Fruit fly (Drosophila melanogaster) whole organism, embryonic: ENCODE data around the gene CG8206.

ENCODE experiments used
- BEAF-32 ChIP-seq: fragments of 200-800 bp; sonication (Bioruptor generic); optimal IDR thresholded peaks from 3 replicates; lab custom pipeline; 2017; ENCODE audit warnings: missing biosample characterization, missing genetic modification characterization, mild to moderate bottlenecking, moderate library complexity, missing genetic modification reagents
- CG13287 ChIP-seq: fragments of 200-800 bp; sonication (Bioruptor generic); IDR thresholded peaks from 2 replicates; pipeline ENCODE4 v1.3.6; 2022; ENCODE audit warnings: missing biosample characterization, missing genetic modification characterization; ENCODE audit not compliant: partially characterized antibody
- CG15514 ChIP-seq: fragments of 200-800 bp; sonication (Bioruptor generic); optimal IDR thresholded peaks from 3 replicates; lab custom pipeline; 2017; ENCODE audit warnings: missing biosample characterization, missing genetic modification characterization, mild to moderate bottlenecking, moderate library complexity, missing genetic modification reagents
- CG16813 ChIP-seq: fragments of 200-800 bp; sonication (Bioruptor generic); IDR thresholded peaks from 3 replicates; pipeline ENCODE4 v1.3.6; 2022; ENCODE audit warnings: missing biosample characterization, missing genetic modification characterization; ENCODE audit not compliant: partially characterized antibody
- CG17829 ChIP-seq: fragments of 200-800 bp; optimal IDR thresholded peaks from 2 replicates; lab custom pipeline; 2019; ENCODE audit warnings: missing biosample characterization, mild to moderate bottlenecking, missing genetic modification characterization, moderate library complexity
- CG2120 ChIP-seq: fragments of 200-800 bp; sonication (Bioruptor generic); optimal IDR thresholded peaks from 3 replicates; lab custom pipeline; 2016; ENCODE audit warnings: missing biosample characterization, missing genetic modification characterization
- CG2199 ChIP-seq: fragments of 200-800 bp; sonication (Bioruptor generic); IDR thresholded peaks from 3 replicates; pipeline ENCODE4 v1.3.6; 2022; ENCODE audit warnings: missing biosample characterization, missing genetic modification characterization
- CG2712 ChIP-seq: fragments of 200-800 bp; optimal IDR thresholded peaks from 3 replicates; lab custom pipeline; 2019; ENCODE audit warnings: missing biosample characterization, mild to moderate bottlenecking, missing genetic modification characterization, moderate library complexity
- CG30020 ChIP-seq: fragments of 200-800 bp; optimal IDR thresholded peaks from 2 replicates; lab custom pipeline; 2019; ENCODE audit warnings: missing biosample characterization, mild to moderate bottlenecking, missing genetic modification characterization, moderate library complexity
- CG32532 ChIP-seq: fragments of 200-800 bp; sonication (Bioruptor generic); IDR thresholded peaks from 2 replicates; pipeline ENCODE4 v1.3.6; 2022; ENCODE audit warnings: missing biosample characterization, missing genetic modification characterization
- CG34224 ChIP-seq: fragments of 200-800 bp; sonication (Bioruptor generic); IDR thresholded peaks from 3 replicates; pipeline ENCODE4 v1.3.6; 2022; ENCODE audit warnings: missing biosample characterization, missing genetic modification characterization; ENCODE audit not compliant: partially characterized antibody
- CG3995 ChIP-seq: fragments of 200-800 bp; sonication (Bioruptor generic); optimal IDR thresholded peaks from 3 replicates; lab custom pipeline; 2016; ENCODE audit warnings: missing biosample characterization, missing genetic modification characterization
- CG4424 ChIP-seq: fragments of 200-800 bp; sonication (Bioruptor generic); optimal IDR thresholded peaks from 3 replicates; lab custom pipeline; 2016; ENCODE audit warnings: missing biosample characterization, missing genetic modification characterization
- CG4707 ChIP-seq: fragments of 200-800 bp; sonication (Bioruptor generic); optimal IDR thresholded peaks from 2 replicates; lab custom pipeline; 2018; ENCODE audit warnings: missing biosample characterization, mild to moderate bottlenecking, missing genetic modification characterization, moderate library complexity
- CG6689 ChIP-seq: fragments of 200-800 bp; sonication (Bioruptor generic); IDR thresholded peaks from 2 replicates; pipeline ENCODE4 v1.3.6; 2022; ENCODE audit warnings: missing biosample characterization, missing genetic modification characterization
- CG6791 ChIP-seq: fragments of 200-800 bp; sonication (Bioruptor generic); IDR thresholded peaks from 3 replicates; pipeline ENCODE4 v1.3.6; 2022; ENCODE audit warnings: missing biosample characterization, missing genetic modification characterization; ENCODE audit not compliant: partially characterized antibody
- CG7963 ChIP-seq: fragments of 200-800 bp; sonication (Bioruptor generic); IDR thresholded peaks from 3 replicates; pipeline ENCODE4 v1.3.6; 2022; ENCODE audit warnings: missing biosample characterization, missing genetic modification characterization; ENCODE audit not compliant: partially characterized antibody
- CG9215 ChIP-seq: fragments of 200-800 bp; sonication (Bioruptor generic); IDR thresholded peaks from 2 replicates; pipeline ENCODE4 v1.3.6; 2022; ENCODE audit warnings: missing biosample characterization, missing genetic modification characterization
- CG9797 ChIP-seq: fragments of 200-800 bp; sonication (Bioruptor generic); optimal IDR thresholded peaks from 3 replicates; lab custom pipeline; 2018; ENCODE audit warnings: missing biosample characterization, mild to moderate bottlenecking, missing genetic modification characterization
- CG9932 ChIP-seq: fragments of 200-800 bp; sonication (Bioruptor generic); IDR thresholded peaks from 2 replicates; pipeline ENCODE4 v1.3.6; 2022; ENCODE audit warnings: missing biosample characterization, missing genetic modification characterization
- Dll ChIP-seq: fragments of 200-800 bp; sonication (Bioruptor generic); IDR thresholded peaks from 4 replicates; pipeline ENCODE4 v1.3.6; 2022; ENCODE audit warnings: missing biosample characterization, missing genetic modification characterization; ENCODE audit not compliant: partially characterized antibody
- Doc3 ChIP-seq: fragments of 200-800 bp; sonication (Bioruptor generic); IDR thresholded peaks from 3 replicates; pipeline ENCODE4 v1.3.6; 2022; ENCODE audit warnings: missing biosample characterization, missing genetic modification characterization; ENCODE audit not compliant: partially characterized antibody
- Dref ChIP-seq: fragments of 200-800 bp; sonication (Bioruptor generic); IDR thresholded peaks from 2 replicates; pipeline ENCODE4 v1.3.6; 2022; ENCODE audit warnings: missing biosample characterization, missing genetic modification characterization
- Ets65A ChIP-seq: fragments of 200-800 bp; sonication (Bioruptor generic); peaks from one replicate; lab custom pipeline; 2016; ENCODE audit warnings: missing biosample characterization, missing genetic modification characterization
- Ets97D ChIP-seq: fragments of 200-800 bp; sonication (Bioruptor generic); optimal IDR thresholded peaks from 3 replicates; lab custom pipeline; 2016; ENCODE audit warnings: missing biosample characterization, missing genetic modification characterization
- HHEX ChIP-seq: fragments of 200-800 bp; sonication (Bioruptor generic); optimal IDR thresholded peaks from 3 replicates; lab custom pipeline; 2017; ENCODE audit warnings: missing biosample characterization, mild to moderate bottlenecking, missing genetic modification characterization, missing genetic modification reagents
- HLH4C ChIP-seq: fragments of 200-800 bp; sonication (Bioruptor generic); IDR thresholded peaks from 3 replicates; pipeline ENCODE4 v1.3.6; 2022; ENCODE audit warnings: missing biosample characterization, missing genetic modification characterization; ENCODE audit not compliant: partially characterized antibody
- MESR4 ChIP-seq: fragments of 200-800 bp; sonication (Bioruptor generic); optimal IDR thresholded peaks from 2 replicates; lab custom pipeline; 2018; ENCODE audit warnings: missing biosample characterization, mild to moderate bottlenecking, missing genetic modification characterization, moderate library complexity
- Nf-YC ChIP-seq: fragments of 200-800 bp; optimal IDR thresholded peaks from 3 replicates; lab custom pipeline; 2019; ENCODE audit warnings: missing biosample characterization, mild to moderate bottlenecking, missing genetic modification characterization, moderate library complexity
- Sry-β ChIP-seq: fragments of 200-800 bp; sonication (Bioruptor generic); optimal IDR thresholded peaks from 2 replicates; lab custom pipeline; 2018; ENCODE audit warnings: missing biosample characterization, mild to moderate bottlenecking, missing genetic modification characterization, moderate library complexity
- Sry-δ ChIP-seq: fragments of 200-800 bp; sonication (Bioruptor generic); optimal IDR thresholded peaks from 2 replicates; lab custom pipeline; 2016; ENCODE audit warnings: missing biosample characterization, missing genetic modification characterization
- Taf1 ChIP-seq: fragments of 200-800 bp; sonication (Bioruptor generic); IDR thresholded peaks from 2 replicates; pipeline ENCODE4 v1.3.6; 2022; ENCODE audit warnings: missing biosample characterization, missing genetic modification characterization
- az2 ChIP-seq: fragments of 200-800 bp; sonication (Bioruptor generic); optimal IDR thresholded peaks from 3 replicates; lab custom pipeline; 2016; ENCODE audit warnings: missing biosample characterization, missing genetic modification characterization
- bbx ChIP-seq: fragments of 200-800 bp; sonication (Bioruptor generic); IDR thresholded peaks from 2 replicates; pipeline ENCODE4 v1.3.6; 2022; ENCODE audit warnings: missing biosample characterization, missing genetic modification characterization; ENCODE audit not compliant: partially characterized antibody
- bcd ChIP-seq: fragments of 200-800 bp; sonication (Bioruptor generic); optimal IDR thresholded peaks from 2 replicates; lab custom pipeline; 2017; ENCODE audit warnings: missing biosample characterization, mild to moderate bottlenecking, missing genetic modification characterization
- ci ChIP-seq: fragments of 200-800 bp; sonication (Bioruptor generic); IDR thresholded peaks from 3 replicates; pipeline ENCODE4 v1.3.6; 2022; ENCODE audit warnings: missing biosample characterization, missing genetic modification characterization
- dpn ChIP-seq, 2 experiments: fragments of 200-800 bp; sonication (Bioruptor generic); optimal IDR thresholded peaks; 3 replicates each; lab custom pipeline; 2016; ENCODE audit warnings: missing biosample characterization in 2 of 2, missing genetic modification characterization in 2 of 2
- gfzf ChIP-seq: fragments of 200-800 bp; sonication (Bioruptor generic); optimal IDR thresholded peaks from 2 replicates; lab custom pipeline; 2016; ENCODE audit warnings: missing biosample characterization, mild to moderate bottlenecking, missing genetic modification characterization, moderate library complexity
- knrl ChIP-seq: fragments of 200-800 bp; sonication (Bioruptor generic); IDR thresholded peaks from 3 replicates; pipeline ENCODE4 v1.3.6; 2022; ENCODE audit warnings: missing biosample characterization, missing genetic modification characterization; ENCODE audit not compliant: partially characterized antibody
- nerfin-1 ChIP-seq: fragments of 200-800 bp; sonication (Bioruptor generic); optimal IDR thresholded peaks from 3 replicates; lab custom pipeline; 2019; ENCODE audit warnings: missing biosample characterization, mild to moderate bottlenecking, missing genetic modification characterization, moderate library complexity
- row ChIP-seq: fragments of 200-800 bp; sonication (Bioruptor generic); IDR thresholded peaks from 3 replicates; pipeline ENCODE4 v1.3.6; 2022; ENCODE audit warnings: missing biosample characterization, missing genetic modification characterization
- sens-2 ChIP-seq: fragments of 200-800 bp; sonication (Bioruptor generic); IDR thresholded peaks from 2 replicates; pipeline ENCODE4 v1.3.6; 2022; ENCODE audit warnings: missing biosample characterization, missing genetic modification characterization
- slbo ChIP-seq: fragments of 200-800 bp; sonication (Bioruptor generic); IDR thresholded peaks from 2 replicates; pipeline ENCODE4 v1.3.6; 2022; ENCODE audit warnings: missing biosample characterization, missing genetic modification characterization
- twi ChIP-seq: fragments of 200-800 bp; optimal IDR thresholded peaks from 2 replicates; lab custom pipeline; 2019; ENCODE audit warnings: missing biosample characterization, mild to moderate bottlenecking, missing genetic modification characterization, moderate library complexity
- vnd ChIP-seq: fragments of 200-800 bp; sonication (Bioruptor generic); IDR thresholded peaks from 3 replicates; pipeline ENCODE4 v1.3.6; 2022; ENCODE audit warnings: missing biosample characterization, missing genetic modification characterization; ENCODE audit not compliant: partially characterized antibody
- wek ChIP-seq: fragments of 200-800 bp; sonication (Bioruptor generic); optimal IDR thresholded peaks from 3 replicates; lab custom pipeline; 2018; ENCODE audit warnings: missing biosample characterization, mild to moderate bottlenecking, missing genetic modification characterization, moderate library complexity

The CG8206 gene

DNA sequence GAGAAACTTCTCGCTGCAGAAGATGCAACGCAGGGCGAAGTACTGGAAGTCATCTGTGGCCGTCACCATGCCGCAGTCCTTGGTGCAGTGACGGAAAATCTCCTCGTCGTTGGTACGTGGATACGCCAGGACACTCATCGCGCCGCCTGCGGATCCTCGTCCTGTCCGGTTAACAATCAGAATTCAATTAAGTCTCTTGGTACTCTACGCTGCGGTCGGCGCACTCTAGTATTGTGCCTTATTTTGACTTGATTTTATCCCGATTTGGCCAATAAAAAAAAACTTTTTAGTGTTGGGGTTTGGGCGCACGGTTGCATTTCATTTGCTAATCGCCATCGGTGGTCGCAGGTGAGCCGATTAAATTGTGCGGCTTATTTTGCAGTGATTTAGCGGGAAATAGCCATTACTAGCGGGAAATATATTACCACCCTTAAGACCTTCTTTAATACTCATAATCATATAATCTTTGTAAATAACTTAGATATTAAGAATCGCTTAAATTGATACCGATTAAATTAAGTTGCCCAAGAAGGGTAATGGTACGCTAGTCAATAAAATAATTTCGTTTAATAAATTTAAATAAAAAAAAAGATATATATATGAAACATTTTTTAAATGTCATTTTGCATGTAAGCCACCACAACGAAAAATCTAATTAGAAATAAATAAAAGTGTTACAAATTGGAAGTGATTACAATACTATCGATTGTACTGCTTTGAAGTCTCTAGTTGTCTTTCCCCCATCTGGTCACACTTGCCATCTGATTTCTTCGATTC, 7.1 kb downstream of the CG8206 start, which contains the start of the genes CG8944 and CCT6 (continued):
- TF ChIP-seq HHEX (GFP tag; lab: Kevin White, UChicago) (no peak), CG34224 (GFP tag; lab: Robert Waterston, UW) (0 out of 3 replicates have a peak, but pooled peaks have one; percentile 24), HLH4C (peak; percentile 50; the same call in 1 of the 3 replicates), slbo (GFP tag; lab: Robert Waterston, UW) (peak; percentile 50), CG6689 (GFP tag; lab: Robert Waterston, UW) (0 out of 2 replicates have a peak, but pooled peaks have one; percentile 6), twi (tag; lab: Kevin White, UChicago) (no peak), CG30020 (tag; lab: Kevin White, UChicago) (peak; percentile 4), CG9932 (GFP tag; lab: Robert Waterston, UW) (peak; percentile 71), CG9215 (GFP tag; lab: Robert Waterston, UW) (0 out of 2 replicates have a peak, but pooled peaks have one; percentile 31), Doc3 (GFP tag; lab: Robert Waterston, UW) (0 out of 3 replicates have a peak, but pooled peaks have one; percentile 31), CG17829 (peak; percentile 22), CG6791 (GFP tag; lab: Robert Waterston, UW) (peak; percentile 58; the same call in 1 of the 3 replicates), Dll (GFP tag; lab: Robert Waterston, UW) (peak; percentile 52; the same call in 1 of the 4 replicates), CG4707 (GFP tag; lab: Kevin White, UChicago) (no peak), vnd (GFP tag; lab: Robert Waterston, UW) (peak; percentile 35; the same call in 1 of the 3 replicates), nerfin-1 (no peak), CG2120 (GFP tag; lab: Kevin White, UChicago) (peak; percentile 53), sens-2 (GFP tag; lab: Robert Waterston, UW) (0 out of 2 replicates have a peak, but pooled peaks have one; percentile 12), CG15514 (peak; percentile 30), knrl (0 out of 3 replicates have a peak, but pooled peaks have one; percentile 42), Ets97D (GFP tag; lab: Kevin White, UChicago) (peak; percentile 17), Ets65A (GFP tag; lab: Kevin White, UChicago) (peak; percentile 81), az2 (GFP tag; lab: Kevin White, UChicago) (peak; percentile 17), ci (GFP tag; lab: Robert Waterston, UW) (0 out of 3 replicates have a peak, but pooled peaks have one; percentile 19), CG32532 (GFP tag; lab: Robert Waterston, UW) (0 out of 2 replicates have a peak, but pooled peaks have one; percentile 38), CG2712 (tag; lab: Kevin White, UChicago) (peak; percentile 32), Nf-YC (tag; lab: Kevin White, UChicago) (peak; percentile 31), CG7963 (GFP tag; lab: Robert Waterston, UW) (peak; percentile 17; the same call in 1 of the 3 replicates), CG13287 (0 out of 2 replicates have a peak, but pooled peaks have one; percentile 28), row (GFP tag; lab: Robert Waterston, UW) (peak; percentile 77), CG3995 (GFP tag; lab: Kevin White, UChicago) (peak; percentile 91), bbx (GFP tag; lab: Robert Waterston, UW) (peak; percentile 44; the same call in 1 of the 2 replicates), CG16813 (peak; percentile 52; the same call in 2 of the 3 replicates), MESR4 (GFP tag; lab: Kevin White, UChicago) (peak; percentile 90), bcd (GFP tag; lab: Kevin White, UChicago) (peak; percentile 5), Sry-δ (GFP tag; lab: Kevin White, UChicago) (peak; percentile 69), wek (no peak), CG4424 (GFP tag; lab: Kevin White, UChicago) (peak; percentile 1), CG9797 (GFP tag; lab: Kevin White, UChicago) (peak; percentile 28), dpn (GFP tag; optimal IDR thresholded peaks at IDR 0.05; lab: Kevin White, UChicago) (peak in 1 of 2 experiments; percentile 21), Dref (GFP tag; lab: Robert Waterston, UW) (peak; percentile 71), Taf1 (no peak), gfzf (GFP tag; lab: Kevin White, UChicago) (peak; percentile 45), CG2199 (GFP tag; lab: Robert Waterston, UW) (no peak), BEAF-32 (peak; percentile 65), Sry-β (GFP tag; lab: Kevin White, UChicago) (peak; percentile 83)
